Worm (Caenorhabditis elegans) whole organism, midembryonic: ENCODE measurements around the gene nccd-1.

Experiments
- cog-1 ChIP-seq: sonication (generic microtip); optimal IDR thresholded peaks from 2 replicates; lab custom pipeline; 2016; ENCODE audit warnings: missing genetic modification characterization, missing compliant biosample characterization
- flt-1 ChIP-seq: fragments of 200-800 bp; sonication (Bioruptor generic); IDR thresholded peaks from 2 replicates; pipeline ENCODE4 v1.3.6; 2022; ENCODE audit warnings: missing genetic modification characterization, missing compliant biosample characterization
- med-1 ChIP-seq: sonication (generic microtip); optimal IDR thresholded peaks from 2 replicates; lab custom pipeline; 2017; ENCODE audit warnings: missing genetic modification characterization, mild to moderate bottlenecking, missing compliant biosample characterization, antibody characterized with exemption, missing genetic modification reagents; ENCODE audit not compliant: insufficient read depth
- tab-1 ChIP-seq: fragments of 200-800 bp; sonication (Bioruptor generic); IDR thresholded peaks from 2 replicates; pipeline ENCODE4 v1.3.6; 2022; ENCODE audit warnings: missing genetic modification characterization, missing compliant biosample characterization
- ztf-29 ChIP-seq: fragments of 200-800 bp; sonication (Bioruptor generic); IDR thresholded peaks from 2 replicates; pipeline ENCODE4 v1.3.6; 2022; ENCODE audit warnings: missing genetic modification reagents, missing genetic modification characterization, missing compliant biosample characterization

ce11 chrIV:17021042-17021441 lies 32.5 kb downstream of the nccd-1 start:
- no peak for TF ChIP-seq ztf-29
- no peak for TF ChIP-seq tab-1 (GFP tag; lab: Robert Waterston, UW)
- no peak for TF ChIP-seq flt-1 (GFP tag; lab: Robert Waterston, UW)
- no peak for TF ChIP-seq cog-1 (tag; lab: Kevin White, UChicago)
- TF ChIP-seq med-1 (GFP tag; lab: Kevin White, UChicago) = no peak
